Worm (Caenorhabditis elegans) whole organism, L1 larva: ENCODE measurements around the gene W05E10.1.
A peak's percentile ranks its signal among the peaks of the same experiment; 100 is the strongest.

Experiments used
- ama-1 ChIP-seq: fragments of 150-350 bp; optimal IDR thresholded peaks from 2 replicates; lab custom pipeline; 2014
- egl-27 ChIP-seq, 2 experiments: fragments of 150-350 bp in 1 of 2; sonication (generic microtip); optimal IDR thresholded peaks; 3 replicates each; lab custom pipeline; 2017 to 2018; ENCODE audit warnings: missing biosample characterization in 2 of 2, missing genetic modification characterization in 2 of 2, missing genetic modification reagents in 2 of 2
- fkh-10 ChIP-seq: sonication (generic microtip); optimal IDR thresholded peaks from 2 replicates; lab custom pipeline; 2017; ENCODE audit warnings: missing biosample characterization, missing genetic modification reagents, missing genetic modification characterization
- irx-1 ChIP-seq: sonication (generic microtip); optimal IDR thresholded peaks from 2 replicates; lab custom pipeline; 2016; ENCODE audit warnings: missing genetic modification characterization, missing compliant biosample characterization
- lin-15B ChIP-seq: fragments of 150-350 bp; sonication (generic microtip); optimal IDR thresholded peaks from 3 replicates; lab custom pipeline; 2014; ENCODE audit warnings: missing biosample characterization, missing genetic modification characterization
- nhr-76 ChIP-seq: sonication (generic microtip); optimal IDR thresholded peaks from 2 replicates; lab custom pipeline; 2017; ENCODE audit warnings: missing biosample characterization, missing genetic modification characterization
- pag-3 ChIP-seq: sonication (generic microtip); optimal IDR thresholded peaks from 2 replicates; lab custom pipeline; 2017; ENCODE audit warnings: missing genetic modification characterization, mild to moderate bottlenecking, missing compliant biosample characterization, antibody characterized with exemption, borderline replicate concordance; ENCODE audit not compliant: insufficient read depth
- snu-23 ChIP-seq: sonication (generic microtip); optimal IDR thresholded peaks from 2 replicates; lab custom pipeline; 2016; ENCODE audit warnings: missing genetic modification characterization, missing compliant biosample characterization
- sox-4 ChIP-seq: sonication (generic microtip); optimal IDR thresholded peaks from 2 replicates; lab custom pipeline; 2016; ENCODE audit warnings: missing genetic modification characterization, missing compliant biosample characterization
- unc-130 ChIP-seq: fragments of 150-350 bp; optimal IDR thresholded peaks from 2 replicates; lab custom pipeline; 2017; ENCODE audit warnings: missing biosample characterization, missing genetic modification characterization, inconsistent platforms
- unc-30 ChIP-seq: sonication (generic microtip); optimal IDR thresholded peaks from 2 replicates; lab custom pipeline; 2017; ENCODE audit warnings: missing biosample characterization, missing genetic modification characterization
- unc-86 ChIP-seq: sonication (generic microtip); optimal IDR thresholded peaks from 2 replicates; lab custom pipeline; 2016; ENCODE audit warnings: missing genetic modification characterization, missing compliant biosample characterization
- zag-1 ChIP-seq: fragments of 150-350 bp; optimal IDR thresholded peaks from 2 replicates; lab custom pipeline; 2014; ENCODE audit warnings: missing biosample characterization, missing genetic modification characterization

DNA sequence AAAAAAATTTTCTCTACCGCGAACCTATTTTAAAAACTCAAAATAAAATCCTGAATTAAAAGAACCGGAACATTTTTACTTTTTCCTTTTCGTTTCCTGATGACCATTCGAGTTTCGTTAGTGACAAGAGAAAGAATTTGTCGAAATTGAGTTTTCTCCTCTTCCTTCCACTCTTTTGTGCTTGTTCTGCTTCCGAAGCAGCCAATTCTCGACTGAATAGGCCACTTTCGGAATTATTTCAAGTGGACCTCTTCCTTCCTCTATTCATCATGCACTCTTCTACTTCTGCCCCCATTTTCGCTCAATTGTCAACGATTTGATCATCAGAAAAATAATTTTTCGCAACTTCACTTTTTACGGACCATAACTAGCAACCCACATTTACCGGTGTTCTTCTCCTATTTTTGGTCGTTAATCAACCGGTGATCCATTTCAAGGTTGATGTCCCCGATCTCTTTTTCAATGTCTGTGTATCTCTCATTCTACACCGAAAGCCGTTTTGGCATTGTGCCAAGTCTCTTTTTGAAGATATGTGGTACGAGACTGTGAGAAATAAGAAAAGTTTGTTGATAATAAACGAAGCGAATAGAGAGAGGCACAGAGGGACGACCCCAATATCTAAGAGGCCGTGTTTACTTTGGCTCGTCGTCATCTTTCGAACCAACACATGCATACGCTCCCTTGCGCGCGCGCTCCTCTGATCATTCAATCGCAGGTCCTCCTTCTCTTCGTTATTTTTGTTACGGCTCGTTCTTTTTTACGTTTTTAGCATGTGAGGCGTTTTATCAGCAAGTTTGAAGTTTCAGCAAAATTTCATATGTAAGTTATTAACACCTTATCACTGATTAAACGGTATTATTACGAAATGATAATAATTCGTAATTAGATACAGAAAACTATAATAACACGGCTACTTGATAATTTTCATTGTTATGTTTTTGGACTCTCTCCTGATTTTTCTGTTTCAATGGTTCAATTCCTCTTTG is 16.6 kb downstream of the W05E10.1 start:
- no peak for TF ChIP-seq zag-1 (tag; lab: Kevin White, UChicago)
- no peak for TF ChIP-seq egl-27 (tag; optimal IDR thresholded peaks at IDR 0.05; lab: Kevin White, UChicago)
- no peak for TF ChIP-seq unc-30
- TF ChIP-seq fkh-10 (GFP tag; lab: Kevin White, UChicago), result peak; percentile 72
- TF ChIP-seq unc-130 (tag; lab: Kevin White, UChicago), result no peak
- no peak for TF ChIP-seq unc-86 (tag; lab: Kevin White, UChicago)
- no peak for TF ChIP-seq nhr-76 (tag; lab: Kevin White, UChicago)
- TF ChIP-seq lin-15B (tag; lab: Kevin White, UChicago), result no peak
- TF ChIP-seq sox-4 (tag; lab: Kevin White, UChicago), result no peak
- no peak for TF ChIP-seq snu-23 (GFP tag; lab: Kevin White, UChicago)
- TF ChIP-seq irx-1 (tag; lab: Kevin White, UChicago), result peak; percentile 3
- TF ChIP-seq pag-3 (tag; lab: Kevin White, UChicago), result no peak
- TF ChIP-seq ama-1 (lab: Kevin White, UChicago), result no peak
